Worm (Caenorhabditis elegans) whole organism, L3 larva: ENCODE results near the gene ceh-81.

ENCODE experiments used
- R02D3.7 ChIP-seq: fragments of 150-350 bp; optimal IDR thresholded peaks from 2 replicates; lab custom pipeline; 2014; ENCODE audit warnings: missing biosample characterization, missing genetic modification characterization
- egl-5 ChIP-seq: fragments of 150-350 bp; optimal IDR thresholded peaks from 2 replicates; lab custom pipeline; 2017; ENCODE audit warnings: missing biosample characterization, missing genetic modification reagents, missing genetic modification characterization, inconsistent platforms
- nhr-12 ChIP-seq: fragments of 150-350 bp; optimal IDR thresholded peaks from 2 replicates; lab custom pipeline; 2014; ENCODE audit warnings: missing biosample characterization, missing genetic modification characterization
- nhr-25 ChIP-seq: sonication (generic microtip); optimal IDR thresholded peaks from 2 replicates; lab custom pipeline; 2017; ENCODE audit warnings: missing biosample characterization, missing genetic modification characterization
- nhr-28 ChIP-seq: fragments of 150-350 bp; optimal IDR thresholded peaks from 2 replicates; lab custom pipeline; 2014; ENCODE audit warnings: missing biosample characterization, missing genetic modification characterization
- nhr-77 ChIP-seq: fragments of 150-350 bp; optimal IDR thresholded peaks from 2 replicates; lab custom pipeline; 2014; ENCODE audit warnings: missing biosample characterization, missing genetic modification characterization
- pha-4 ChIP-seq: fragments of 150-350 bp; optimal IDR thresholded peaks from 2 replicates; lab custom pipeline; 2014; ENCODE audit warnings: missing biosample characterization, missing genetic modification reagents, missing genetic modification characterization
- ztf-11 ChIP-seq: fragments of 150-350 bp; optimal IDR thresholded peaks from 2 replicates; lab custom pipeline; 2014; ENCODE audit warnings: missing biosample characterization, missing genetic modification characterization

DNA sequence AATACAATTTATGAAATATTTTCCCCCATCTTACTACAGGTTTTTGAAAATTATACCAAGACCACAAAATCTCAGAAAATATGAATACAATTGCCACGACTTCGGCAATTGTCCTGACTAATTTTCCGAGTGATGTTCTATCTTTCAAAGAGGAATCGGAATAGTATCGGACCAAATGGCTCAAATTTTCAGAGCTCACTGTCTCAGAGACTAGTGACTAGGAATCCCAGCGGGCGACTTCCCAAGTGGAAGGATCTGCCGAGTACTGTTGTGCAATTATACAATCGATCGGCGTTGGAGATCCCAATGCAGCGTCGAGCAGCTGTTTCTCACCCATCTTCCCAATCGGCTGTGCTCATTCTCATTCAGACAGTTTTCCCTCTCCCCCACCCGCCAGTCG lies 4.5 kb upstream of the ceh-81 start, which contains the start of gene F45C12.17:
- TF ChIP-seq nhr-28 (tag; lab: Kevin White, UChicago) (no peak), nhr-12 (tag; lab: Kevin White, UChicago) (no peak), R02D3.7 (tag; lab: Kevin White, UChicago) (no peak), egl-5 (tag; lab: Kevin White, UChicago) (no peak), nhr-77 (tag; lab: Kevin White, UChicago) (no peak), ztf-11 (tag; lab: Kevin White, UChicago) (no peak), pha-4 (no peak), nhr-25 (tag; lab: Kevin White, UChicago) (no peak)
